Worm (Caenorhabditis elegans): Measurements from ENCODE around the gene cex-1.

ce11 chrII:5436833-5437232, 10.6 kb upstream of the cex-1 start, which contains the start of gene dct-5:
- no peak for TF ChIP-seq cog-1 (tag; optimal IDR thresholded peaks at IDR 0.05)
- no peak for TF ChIP-seq T22C8.4 (GFP tag; IDR thresholded peaks at IDR 0.05)
- TF ChIP-seq flt-1 (GFP tag; IDR thresholded peaks at IDR 0.05): no peak
- TF ChIP-seq med-1 (GFP tag; optimal IDR thresholded peaks at IDR 0.05; ENCODE audit: insufficient read depth): no peak
- TF ChIP-seq tab-1 (GFP tag; IDR thresholded peaks at IDR 0.05): no peak
